Worm (Caenorhabditis elegans): ENCODE results near the gene nlp-49.

DNA sequence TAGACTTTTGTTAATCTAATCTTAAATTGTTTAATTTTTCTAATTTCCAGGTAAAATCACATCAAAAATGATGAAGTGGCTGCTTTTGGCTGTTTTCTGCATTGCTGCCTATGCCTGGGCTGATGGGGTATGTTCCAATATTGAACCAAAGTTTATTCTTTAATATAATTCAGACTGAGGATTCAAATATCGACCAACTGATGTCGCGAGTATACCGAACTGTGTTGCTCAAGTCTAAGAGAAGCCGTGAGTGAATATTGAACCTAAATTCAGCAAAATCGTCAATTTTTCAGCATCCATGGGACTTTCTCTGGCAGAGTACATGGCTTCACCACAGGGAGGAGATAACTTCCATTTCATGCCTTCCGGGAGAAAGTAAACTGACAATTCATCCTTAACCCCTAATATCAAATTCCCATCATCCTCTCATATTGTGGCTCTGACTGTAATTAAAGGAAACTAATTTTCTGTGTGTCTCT lies at the start of gene nlp-49:
- no peak for TF ChIP-seq T22C8.4 (GFP tag; IDR thresholded peaks at IDR 0.05)
- TF ChIP-seq flt-1 (GFP tag; IDR thresholded peaks at IDR 0.05): no peak
